Worm (Caenorhabditis elegans) whole organism, young adult: Measurements from ENCODE around the gene srh-111.

Experiments
- B0035.1 ChIP-seq: sonication (generic microtip); optimal IDR thresholded peaks from 2 replicates; lab custom pipeline; 2016; ENCODE audit warnings: missing genetic modification characterization, mild to moderate bottlenecking, missing compliant biosample characterization, missing genotype, missing genetic modification reagents
- F55B11.4 ChIP-seq: sonication (generic microtip); optimal IDR thresholded peaks from 2 replicates; lab custom pipeline; 2016; ENCODE audit warnings: missing compliant biosample characterization, missing genetic modification characterization, borderline replicate concordance; ENCODE audit not compliant: insufficient read depth
- T07F8.4 ChIP-seq: sonication (generic microtip); optimal IDR thresholded peaks from 2 replicates; lab custom pipeline; 2016; ENCODE audit warnings: mild to moderate bottlenecking, missing genetic modification characterization, moderate library complexity, missing compliant biosample characterization
- Y79H2A.3 ChIP-seq: fragments of 200-800 bp; sonication (Bioruptor generic); conservative IDR thresholded peaks from 2 replicates; pipeline ENCODE4 v1.3.6; 2022; ENCODE audit warnings: missing genetic modification reagents, missing genetic modification characterization, missing compliant biosample characterization
- attf-3 ChIP-seq: fragments of 200-800 bp; sonication (Bioruptor generic); conservative IDR thresholded peaks from 2 replicates; pipeline ENCODE4 v1.3.6; 2022; ENCODE audit warnings: missing genetic modification reagents, missing genetic modification characterization, missing compliant biosample characterization
- lin-35 ChIP-seq, 3 experiments: fragments of 150-350 bp in 2 of 3; sonication (generic microtip) in 1 of 3; optimal IDR thresholded peaks; 2 replicates each; lab custom pipeline; 2014 to 2018; ENCODE audit warnings: missing biosample characterization in 3 of 3, missing genetic modification characterization in 3 of 3, missing genetic modification reagents in 3 of 3
- lir-1 ChIP-seq: fragments of 200-800 bp; sonication (Bioruptor generic); conservative IDR thresholded peaks from 2 replicates; pipeline ENCODE4 v1.3.6; 2022; ENCODE audit warnings: missing genetic modification reagents, missing genetic modification characterization, missing compliant biosample characterization
- mxl-1 ChIP-seq: sonication (generic microtip); optimal IDR thresholded peaks from 2 replicates; lab custom pipeline; 2016; ENCODE audit warnings: missing genetic modification characterization, missing compliant biosample characterization
- pha-4 ChIP-seq: fragments of 150-350 bp; sonication (generic microtip); optimal IDR thresholded peaks from 2 replicates; lab custom pipeline; 2014; ENCODE audit warnings: missing biosample characterization, missing genetic modification reagents, missing genetic modification characterization
- snpc-4 ChIP-seq, 5 experiments: fragments of 150-350 bp in 1 of 5; sonication (generic microtip) in 4 of 5; optimal IDR thresholded peaks; 2 replicates each; lab custom pipeline; 2014 to 2018; ENCODE audit warnings: missing genetic modification characterization in 5 of 5, missing biosample characterization in 3 of 5, antibody characterized with exemption in 2 of 5, mild to moderate bottlenecking in 2 of 5, missing compliant biosample characterization in 2 of 5, missing genotype in 2 of 5, moderate library complexity in 2 of 5, missing genetic modification reagents in 1 of 5

DNA sequence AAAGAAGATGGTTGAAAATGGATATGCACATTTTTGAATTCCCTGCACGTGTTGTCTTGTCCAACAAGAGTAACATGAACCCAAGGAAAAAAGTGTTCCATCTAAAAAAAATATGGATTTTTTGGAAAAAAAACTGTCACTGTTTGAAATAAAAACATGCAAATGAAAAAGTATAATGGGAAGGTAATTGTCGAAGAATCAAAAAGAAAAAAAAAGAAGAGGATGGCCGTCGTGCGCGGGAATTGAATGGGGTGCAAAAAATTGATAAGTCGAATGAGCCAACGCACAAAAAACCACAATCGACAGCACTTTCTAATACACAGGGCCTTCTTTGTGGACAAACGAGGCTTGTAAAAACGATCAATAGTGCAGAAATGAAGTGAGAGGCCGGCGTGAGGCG, 8.8 kb upstream of the srh-111 start, which contains the start of gene fbxa-102:
- TF ChIP-seq B0035.1 (tag; lab: Kevin White, UChicago) (no peak), attf-3 (no peak), mxl-1 (tag; lab: Kevin White, UChicago) (no peak), lir-1 (GFP tag; lab: Robert Waterston, UW) (no peak), pha-4 (tag; lab: Kevin White, UChicago) (no peak), lin-35 (GFP tag; optimal IDR thresholded peaks at IDR 0.05; lab: Kevin White, UChicago) (no peak), F55B11.4 (no peak), snpc-4 (GFP tag; optimal IDR thresholded peaks at IDR 0.05; lab: Kevin White, UChicago) (no peak), snpc-4 (tag; optimal IDR thresholded peaks at IDR 0.05; lab: Kevin White, UChicago) (no peak), T07F8.4 (no peak), Y79H2A.3 (GFP tag; lab: Robert Waterston, UW) (no peak)
